Worm (Caenorhabditis elegans) whole organism, midembryonic: ENCODE data around the gene clec-3.
A peak's percentile ranks its signal among the peaks of the same experiment; 100 is the strongest.

ENCODE experiments used
- T22C8.4 ChIP-seq: fragments of 200-800 bp; sonication (Bioruptor generic); IDR thresholded peaks from 2 replicates; pipeline ENCODE4 v1.3.6; 2022; ENCODE audit warnings: missing genetic modification characterization, missing compliant biosample characterization
- cog-1 ChIP-seq: sonication (generic microtip); optimal IDR thresholded peaks from 2 replicates; lab custom pipeline; 2016; ENCODE audit warnings: missing genetic modification characterization, missing compliant biosample characterization
- flt-1 ChIP-seq: fragments of 200-800 bp; sonication (Bioruptor generic); IDR thresholded peaks from 2 replicates; pipeline ENCODE4 v1.3.6; 2022; ENCODE audit warnings: missing genetic modification characterization, missing compliant biosample characterization
- klf-2 ChIP-seq: fragments of 200-800 bp; sonication (Bioruptor generic); conservative IDR thresholded peaks from 2 replicates; pipeline ENCODE4 v1.3.6; 2022; ENCODE audit warnings: missing genetic modification reagents, missing genetic modification characterization, missing compliant biosample characterization
- med-1 ChIP-seq: sonication (generic microtip); optimal IDR thresholded peaks from 2 replicates; lab custom pipeline; 2017; ENCODE audit warnings: missing genetic modification characterization, mild to moderate bottlenecking, missing compliant biosample characterization, antibody characterized with exemption, missing genetic modification reagents; ENCODE audit not compliant: insufficient read depth
- ref-1 ChIP-seq: fragments of 200-800 bp; sonication (Bioruptor generic); conservative IDR thresholded peaks from 2 replicates; pipeline ENCODE4 v1.3.6; 2022; ENCODE audit warnings: missing genetic modification reagents, missing genetic modification characterization, missing compliant biosample characterization
- tab-1 ChIP-seq: fragments of 200-800 bp; sonication (Bioruptor generic); IDR thresholded peaks from 2 replicates; pipeline ENCODE4 v1.3.6; 2022; ENCODE audit warnings: missing genetic modification characterization, missing compliant biosample characterization
- ztf-23 ChIP-seq: fragments of 200-800 bp; sonication (Bioruptor generic); IDR thresholded peaks from 2 replicates; pipeline ENCODE4 v1.3.6; 2022; ENCODE audit warnings: missing genetic modification reagents, missing genetic modification characterization, missing compliant biosample characterization
- ztf-29 ChIP-seq: fragments of 200-800 bp; sonication (Bioruptor generic); IDR thresholded peaks from 2 replicates; pipeline ENCODE4 v1.3.6; 2022; ENCODE audit warnings: missing genetic modification reagents, missing genetic modification characterization, missing compliant biosample characterization

ce11 chrII:3055531-3055930, 35.8 kb upstream of the clec-3 start:
- TF ChIP-seq med-1 (no peak), flt-1 (peak; percentile 55; the same call in 1 of the 2 replicates), T22C8.4 (no peak), cog-1 (tag; lab: Kevin White, UChicago) (no peak), ztf-29 (GFP tag; lab: Robert Waterston, UW) (0 out of 2 replicates have a peak, but pooled peaks have one; percentile 21), klf-2 (GFP tag; lab: Robert Waterston, UW) (no peak), tab-1 (GFP tag; lab: Robert Waterston, UW) (no peak), ref-1 (GFP tag; lab: Robert Waterston, UW) (no peak), ztf-23 (GFP tag; lab: Robert Waterston, UW) (0 out of 2 replicates have a peak, but pooled peaks have one; percentile 52)
